Worm (Caenorhabditis elegans): Measurements from ENCODE around the gene ncx-2.

Gene ncx-2

DNA sequence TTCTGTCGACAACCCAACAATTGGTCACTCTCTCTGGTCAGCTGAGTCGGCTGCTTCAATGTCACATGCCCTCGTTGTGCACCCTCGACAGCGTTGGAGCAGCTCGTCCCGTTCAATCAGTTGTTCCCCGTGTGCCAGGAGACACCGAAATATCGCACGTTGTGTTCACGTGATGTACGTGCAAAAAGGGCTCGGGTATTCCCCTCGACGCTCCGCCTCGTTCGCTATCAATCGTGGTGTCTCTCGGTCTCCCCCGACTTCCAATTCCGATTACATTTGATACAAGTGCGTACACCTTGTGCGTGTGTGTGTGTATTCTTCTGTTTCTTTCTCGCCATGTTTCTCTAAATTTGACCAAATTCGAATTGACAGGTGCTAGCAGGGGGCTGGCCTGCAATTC, 32.0 kb upstream of the ncx-2 start (continued):
- no peak for TF ChIP-seq attf-4 (tag; optimal IDR thresholded peaks at IDR 0.05)
- TF ChIP-seq D1046.2 (GFP tag; IDR thresholded peaks at IDR 0.05): peak; percentile 80

DNA sequence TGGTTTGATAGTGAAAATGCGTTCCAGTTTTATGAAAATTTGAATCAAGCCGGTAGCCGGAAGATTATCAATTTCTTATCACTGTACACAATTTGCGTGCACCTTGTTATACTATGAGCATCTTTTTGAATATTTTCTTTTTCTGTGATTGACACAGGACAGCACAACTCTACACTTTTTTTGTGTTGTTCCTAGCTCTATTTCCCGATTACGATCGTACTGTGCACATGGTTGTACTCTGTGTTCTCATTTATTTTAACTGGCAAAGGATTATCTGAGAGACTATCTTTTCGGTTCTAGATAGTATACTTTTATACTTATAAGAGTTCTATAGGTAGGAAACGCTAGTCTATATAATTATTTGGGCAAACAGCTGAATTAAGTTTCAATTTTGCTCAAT, 31.5 kb upstream of the ncx-2 start:
- TF ChIP-seq nhr-77 (tag; optimal IDR thresholded peaks at IDR 0.05) (no peak), lin-38 (GFP tag; IDR thresholded peaks at IDR 0.05) (0 out of 2 replicates have a peak, but pooled peaks have one; percentile 7), nhr-28 (tag; optimal IDR thresholded peaks at IDR 0.05) (peak; percentile 7), nhr-11 (tag; optimal IDR thresholded peaks at IDR 0.05) (no peak), nhr-76 (tag; optimal IDR thresholded peaks at IDR 0.05) (no peak), nhr-237 (tag; optimal IDR thresholded peaks at IDR 0.05) (no peak), dmd-6 (GFP tag; IDR thresholded peaks at IDR 0.05) (peak; percentile 53), daf-16 (GFP tag; optimal IDR thresholded peaks at IDR 0.05) (no peak), daf-16 (tag; optimal IDR thresholded peaks at IDR 0.05) (peak; percentile 51), dmd-8 (GFP tag; IDR thresholded peaks at IDR 0.05) (no peak), saeg-2 (GFP tag; IDR thresholded peaks at IDR 0.05) (no peak)

DNA sequence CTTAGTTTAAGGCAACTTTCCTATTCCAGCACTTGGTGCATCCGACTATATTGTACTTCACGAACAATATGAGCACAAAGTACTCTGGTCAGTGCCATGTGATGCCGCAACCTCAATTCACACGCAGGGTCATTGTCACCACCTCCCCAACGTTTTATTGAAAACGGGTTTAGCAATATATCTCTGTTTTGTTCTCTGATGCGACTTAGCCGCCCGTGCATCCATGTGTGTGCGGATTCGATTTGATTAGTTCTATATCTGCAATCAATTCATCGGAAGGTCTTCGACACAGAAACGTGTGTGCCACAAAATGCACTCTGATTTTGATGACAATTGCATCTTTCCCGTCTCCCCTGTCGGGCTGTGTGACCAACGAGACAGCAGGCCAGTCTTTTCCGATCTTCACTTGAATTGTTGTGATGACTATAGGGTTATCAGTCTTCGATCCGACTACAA, 30.8 kb upstream of the ncx-2 start:
- TF ChIP-seq mdl-1 (tag; optimal IDR thresholded peaks at IDR 0.05) (no peak), hlh-11 (tag; optimal IDR thresholded peaks at IDR 0.05) (peak; percentile 70), lin-13 (GFP tag; optimal IDR thresholded peaks at IDR 0.05) (no peak), nhr-102 (tag; optimal IDR thresholded peaks at IDR 0.05) (peak; percentile 17), nhr-48 (tag; optimal IDR thresholded peaks at IDR 0.05) (peak; percentile 60), Y48G9A.11 (GFP tag; IDR thresholded peaks at IDR 0.05) (no peak), nhr-42 (GFP tag; IDR thresholded peaks at IDR 0.05) (no peak), F44E2.7 (GFP tag; IDR thresholded peaks at IDR 0.05) (no peak), spr-1 (tag; optimal IDR thresholded peaks at IDR 0.05) (no peak), lin-1 (GFP tag; IDR thresholded peaks at IDR 0.05) (no peak), hif-1 (tag; optimal IDR thresholded peaks at IDR 0.05) (no peak), lin-39 (tag; optimal IDR thresholded peaks at IDR 0.05) (no peak), daf-12 (tag; optimal IDR thresholded peaks at IDR 0.05) (no peak), aha-1 (tag) (peak; percentile 39), nhr-28 (tag; optimal IDR thresholded peaks at IDR 0.05) (peak; percentile 48), dmd-6 (GFP tag; IDR thresholded peaks at IDR 0.05) (peak; percentile 46; the same call in 1 of the 2 replicates), F49E8.2 (tag; optimal IDR thresholded peaks at IDR 0.05; ENCODE audit: borderline replicate concordance) (no peak), zfp-2 (tag; optimal IDR thresholded peaks at IDR 0.05) (no peak), F26F4.8 (GFP tag; conservative IDR thresholded peaks at IDR 0.05) (no peak), nhr-11 (tag; optimal IDR thresholded peaks at IDR 0.05) (no peak), cey-2 (tag; optimal IDR thresholded peaks at IDR 0.05; ENCODE audit: borderline replicate concordance, insufficient read depth) (no peak), nhr-76 (tag; optimal IDR thresholded peaks at IDR 0.05) (no peak), sdz-12 (GFP tag; optimal IDR thresholded peaks at IDR 0.05) (no peak), R02D3.7 (tag; optimal IDR thresholded peaks at IDR 0.05) (no peak), dmd-9 (GFP tag; IDR thresholded peaks at IDR 0.05) (no peak), Y105C5A.15 (GFP tag; IDR thresholded peaks at IDR 0.05) (no peak), ces-1 (GFP tag; optimal IDR thresholded peaks at IDR 0.05) (no peak), mep-1 (tag; optimal IDR thresholded peaks at IDR 0.05) (no peak), duxl-1 (tag; optimal IDR thresholded peaks at IDR 0.05; ENCODE audit: poor library complexity) (no peak), dve-1 (tag; optimal IDR thresholded peaks at IDR 0.05; ENCODE audit: insufficient read depth) (no peak), madf-5 (GFP tag; IDR thresholded peaks at IDR 0.05) (no peak), hmg-1.1 (GFP tag; IDR thresholded peaks at IDR 0.05) (0 out of 2 replicates have a peak, but pooled peaks have one; percentile 17), T20F7.1 (GFP tag; optimal IDR thresholded peaks at IDR 0.05) (no peak), daf-16 (GFP tag; optimal IDR thresholded peaks at IDR 0.05) (no peak), daf-16 (tag; optimal IDR thresholded peaks at IDR 0.05) (peak; percentile 52), aly-2 (tag; optimal IDR thresholded peaks at IDR 0.05) (no peak), unc-130 (GFP tag; optimal IDR thresholded peaks at IDR 0.05) (no peak), nhr-111 (GFP tag; optimal IDR thresholded peaks at IDR 0.05) (no peak), ztf-7 (tag; optimal IDR thresholded peaks at IDR 0.05) (no peak), mxl-3 (GFP tag; optimal IDR thresholded peaks at IDR 0.05) (peak; percentile 81), ceh-20 (GFP tag; IDR thresholded peaks at IDR 0.05) (no peak)
